Fruit fly (Drosophila melanogaster) whole organism, larva: ENCODE results near the gene Es2.

ENCODE experiments used
- noc ChIP-seq: fragments of 200-800 bp; sonication (Bioruptor generic); optimal IDR thresholded peaks from 3 replicates; lab custom pipeline; 2019; ENCODE audit warnings: missing biosample characterization, mild to moderate bottlenecking, missing genetic modification characterization, moderate library complexity

Gene Es2

DNA sequence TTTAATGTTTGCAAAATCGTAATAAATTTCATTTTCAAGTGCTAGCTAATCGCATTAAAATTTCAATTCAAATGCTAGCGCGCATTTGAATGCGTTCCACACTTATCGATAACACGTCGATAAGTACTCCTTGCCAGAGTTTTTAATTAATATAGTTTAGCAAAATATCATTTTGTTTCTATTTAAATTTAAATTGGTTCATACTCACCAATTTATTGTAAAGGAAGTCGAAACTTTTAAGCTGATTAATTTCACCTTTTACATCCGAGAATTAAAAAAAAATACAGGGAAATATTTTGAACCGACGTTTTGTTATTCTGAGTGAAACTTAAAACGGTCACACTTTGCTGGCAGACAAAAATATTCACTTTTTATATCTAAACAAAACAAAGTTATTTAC, at the start of gene Es2:
Es2 (plus strand) TSS at position 333 of the 400 bp plus-strand sequence.
- TF ChIP-seq noc, result no peak

DNA sequence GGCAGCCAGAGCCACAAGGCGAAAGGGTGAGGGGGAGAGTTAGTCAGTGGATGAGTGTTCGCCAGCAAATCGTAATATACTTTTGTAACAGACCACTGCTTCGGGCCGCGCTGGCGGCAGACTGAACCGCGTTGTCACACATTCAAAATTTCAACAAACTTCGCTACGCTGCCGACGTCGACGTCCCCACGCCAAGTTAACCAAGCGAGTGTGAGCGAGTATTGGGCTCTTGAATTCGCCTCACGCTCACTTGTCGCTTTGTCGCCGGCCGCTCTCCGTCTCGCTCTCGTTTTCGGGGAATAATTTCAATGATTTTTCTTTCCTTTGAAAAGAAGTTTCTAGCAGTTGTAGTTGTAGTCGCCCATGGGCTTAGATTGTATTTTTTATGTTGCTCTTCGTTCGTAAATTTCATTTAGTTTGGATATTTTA, 49.7 kb upstream of the Es2 start, which contains the start of gene lawc:
lawc (minus strand) TSS at position 127 of the 429 bp plus-strand sequence.
- peak; percentile 44 for TF ChIP-seq noc

DNA sequence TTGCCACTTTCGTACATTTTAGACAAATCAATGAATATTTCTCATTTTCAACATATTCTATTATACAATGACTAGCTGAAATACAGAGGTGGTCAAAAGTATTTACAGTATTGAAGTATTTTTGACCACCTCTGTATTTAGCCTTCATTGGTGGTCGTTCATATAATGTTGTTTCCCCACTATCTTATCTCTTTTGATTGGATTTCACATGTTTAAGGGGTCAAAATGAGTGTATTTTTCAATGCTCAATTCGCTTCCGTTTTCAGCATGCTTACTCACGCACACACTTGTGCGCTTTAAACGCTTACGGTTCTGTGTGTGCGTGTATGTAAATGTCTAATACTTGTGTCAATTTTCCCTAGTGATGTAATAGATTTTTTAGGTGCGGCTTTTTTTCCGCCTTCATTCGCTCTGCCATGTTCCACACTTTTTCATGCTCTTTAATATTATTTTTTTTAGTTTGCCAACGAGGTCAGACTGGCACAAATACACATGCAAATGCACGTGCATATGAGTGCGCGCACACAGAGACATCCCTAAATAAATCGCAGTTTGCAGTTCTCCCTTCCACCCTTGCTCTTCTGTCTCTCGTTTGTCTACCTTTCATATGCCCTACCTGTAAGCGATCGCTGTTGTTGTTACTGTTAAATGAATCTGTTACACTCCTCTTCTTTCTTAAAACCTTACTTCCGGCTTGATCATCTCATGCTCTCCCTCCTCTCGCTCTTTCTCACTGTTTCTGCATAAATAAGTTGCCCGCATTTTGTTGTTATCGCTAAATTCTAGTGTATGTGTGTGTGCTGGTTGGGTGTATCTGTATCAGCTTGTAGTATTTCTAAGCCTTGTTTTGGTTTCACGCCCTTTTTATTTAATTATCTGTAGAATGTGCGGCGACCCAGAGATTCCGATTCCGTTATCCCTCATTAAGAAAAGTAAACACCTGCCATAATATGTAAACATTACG, 48.8 kb upstream of the Es2 start:
- TF ChIP-seq noc, result no peak

dm6 chrX:8413513-8414113, 47.7 kb upstream of the Es2 start:
- TF ChIP-seq noc, result no peak

- TF ChIP-seq noc, result no peak
Observed at dm6 chrX:8414351-8414750, 46.9 kb upstream of the Es2 start.

- TF ChIP-seq noc, result no peak
Observed at dm6 chrX:8415605-8416004, 45.7 kb upstream of the Es2 start.

- no peak for TF ChIP-seq noc
Observed at dm6 chrX:8416209-8416608, 45.1 kb upstream of the Es2 start.

dm6 chrX:8416956-8417355, 44.3 kb upstream of the Es2 start:
- TF ChIP-seq noc, result no peak

- TF ChIP-seq noc, result no peak
Observed at dm6 chrX:8419534-8419933, 41.7 kb upstream of the Es2 start.

- no peak for TF ChIP-seq noc
Observed at dm6 chrX:8420772-8421448, 40.4 kb upstream of the Es2 start.

dm6 chrX:8421449-8421795, 39.9 kb upstream of the Es2 start:
- TF ChIP-seq noc, result no peak

dm6 chrX:8422643-8423042, 38.6 kb upstream of the Es2 start:
- no peak for TF ChIP-seq noc

DNA sequence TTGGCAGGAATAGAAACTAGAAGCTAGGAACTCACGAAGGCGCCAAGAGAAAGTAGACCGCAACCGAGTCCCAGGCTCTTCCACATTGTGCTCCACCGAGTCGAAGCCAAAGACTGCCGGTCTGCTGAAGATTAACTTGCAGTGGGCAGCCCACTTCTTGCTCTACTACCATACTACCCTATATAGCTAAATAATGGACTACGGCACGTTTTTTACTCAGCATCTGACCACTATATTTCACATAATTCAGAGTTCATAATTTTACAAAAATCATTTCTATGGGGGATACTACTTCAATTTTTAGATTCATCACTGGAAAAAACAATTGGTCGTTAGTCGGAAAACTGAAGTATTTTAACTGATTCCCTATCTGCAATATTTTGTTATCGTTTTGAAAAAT, 27.6 kb upstream of the Es2 start, which contains the start of gene CG32712:
CG32712 (minus strand) TSS at position 101 of the 400 bp plus-strand sequence.
- TF ChIP-seq noc, result no peak

- TF ChIP-seq noc, result no peak
Observed at dm6 chrX:8436656-8437284, 24.5 kb upstream of the Es2 start, which contains the start of gene CG1440. TSS of gene CG1440 (plus strand) at chrX:8437057.

- TF ChIP-seq noc, result no peak
Observed at dm6 chrX:8437285-8438110, 23.8 kb upstream of the Es2 start, which contains the start of gene Miga. TSS of gene Miga (minus strand) at chrX:8437820.

DNA sequence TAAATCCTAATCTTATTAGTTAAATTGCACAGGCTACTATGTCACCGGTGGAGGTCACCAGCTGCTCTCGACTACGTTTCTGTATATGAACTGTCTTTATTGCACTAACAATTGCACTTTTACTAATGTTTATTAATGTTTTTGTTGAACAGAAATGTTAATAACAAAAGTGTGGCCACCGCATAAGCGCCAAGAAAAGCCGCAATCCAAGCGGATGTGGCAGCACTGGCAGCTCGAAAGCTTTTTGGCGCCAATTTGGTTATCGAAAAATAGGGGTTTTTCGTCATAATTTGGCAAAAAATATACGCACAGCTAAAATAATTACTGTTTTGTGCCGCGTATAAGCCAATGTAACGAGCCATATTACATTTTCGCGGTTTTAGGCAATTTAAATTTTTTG, 19.1 kb upstream of the Es2 start, which contains the start of gene CG12123:
CG12123 (minus strand) TSS at position 188 of the 400 bp plus-strand sequence.
- no peak for TF ChIP-seq noc
